Worm (Caenorhabditis elegans): ENCODE measurements around the gene ZK84.2.

The ZK84.2 gene

ce11 chrII:6043166-6043565, 29.0 kb downstream of the ZK84.2 start, which contains the start of gene R12C12.10:
Gene R12C12.10 (minus strand): TSS chrII:6043266.
- TF ChIP-seq sma-3 (GFP tag; optimal IDR thresholded peaks at IDR 0.05) (no peak), ZK546.5 (tag; optimal IDR thresholded peaks at IDR 0.05) (no peak)

ce11 chrII:6045048-6045447, 30.9 kb downstream of the ZK84.2 start, which contains the start of gene R12C12.5:
Gene R12C12.5 (minus strand): TSS chrII:6045148.
- TF ChIP-seq F13H6.1 (tag; optimal IDR thresholded peaks at IDR 0.05) (no peak), snpc-4 (tag; optimal IDR thresholded peaks at IDR 0.05) (no peak), Y55F3AM.14 (GFP tag; optimal IDR thresholded peaks at IDR 0.05) (no peak), gmeb-1 (tag; optimal IDR thresholded peaks at IDR 0.05) (no peak), nhr-25 (tag; optimal IDR thresholded peaks at IDR 0.05) (no peak), fos-1 (tag; optimal IDR thresholded peaks at IDR 0.05) (no peak), unc-39 (tag; optimal IDR thresholded peaks at IDR 0.05) (no peak), lin-13 (GFP tag; optimal IDR thresholded peaks at IDR 0.05) (no peak), ama-1 (optimal IDR thresholded peaks at IDR 0.05) (no peak), nhr-21 (tag; optimal IDR thresholded peaks at IDR 0.05) (no peak), ceh-82 (tag; optimal IDR thresholded peaks at IDR 0.05) (no peak), lin-39 (tag; optimal IDR thresholded peaks at IDR 0.05) (no peak)

ce11 chrII:6046023-6046631, 32.0 kb downstream of the ZK84.2 start:
- TF ChIP-seq lsy-2 (tag; optimal IDR thresholded peaks at IDR 0.05): peak in 1 of 2 experiments; percentile 26
- peak; percentile 45 for TF ChIP-seq blmp-1 (tag; optimal IDR thresholded peaks at IDR 0.05; ENCODE audit: insufficient read depth)
- TF ChIP-seq C34F6.9 (tag; optimal IDR thresholded peaks at IDR 0.05): peak; percentile 44
- TF ChIP-seq F13H6.1 (tag; optimal IDR thresholded peaks at IDR 0.05): peak; percentile 2
- TF ChIP-seq sem-4 (tag; optimal IDR thresholded peaks at IDR 0.05): peak; percentile 17
- TF ChIP-seq sma-9 (GFP tag; optimal IDR thresholded peaks at IDR 0.05): no peak
- no peak for TF ChIP-seq sma-9 (tag; optimal IDR thresholded peaks at IDR 0.05)
- peak; percentile 2 for TF ChIP-seq crh-2 (tag; optimal IDR thresholded peaks at IDR 0.05)
- no peak for TF ChIP-seq sma-3 (GFP tag; optimal IDR thresholded peaks at IDR 0.05)
- TF ChIP-seq mab-5 (tag; optimal IDR thresholded peaks at IDR 0.05): no peak
- peak; percentile 15 for TF ChIP-seq lin-13 (GFP tag; optimal IDR thresholded peaks at IDR 0.05)
- TF ChIP-seq ztf-11 (tag; optimal IDR thresholded peaks at IDR 0.05): no peak
- no peak for TF ChIP-seq aly-2 (tag; optimal IDR thresholded peaks at IDR 0.05)
- no peak for TF ChIP-seq elt-1 (tag; optimal IDR thresholded peaks at IDR 0.05)
- TF ChIP-seq lin-39 (tag; optimal IDR thresholded peaks at IDR 0.05): no peak
- no peak for TF ChIP-seq nhr-21 (tag; optimal IDR thresholded peaks at IDR 0.05)
- peak; percentile 60 for TF ChIP-seq nhr-25 (tag; optimal IDR thresholded peaks at IDR 0.05)
- no peak for TF ChIP-seq ztf-1 (GFP tag; conservative IDR thresholded peaks at IDR 0.05)
- peak; percentile 15 for TF ChIP-seq fos-1 (tag; optimal IDR thresholded peaks at IDR 0.05)
- peak; percentile 17 for TF ChIP-seq unc-55 (GFP tag; optimal IDR thresholded peaks at IDR 0.05)
- TF ChIP-seq snpc-4 (tag; optimal IDR thresholded peaks at IDR 0.05): no peak
- TF ChIP-seq nhr-6 (tag; optimal IDR thresholded peaks at IDR 0.05): no peak
- TF ChIP-seq gmeb-1 (tag; optimal IDR thresholded peaks at IDR 0.05): no peak
- TF ChIP-seq ZK546.5 (tag; optimal IDR thresholded peaks at IDR 0.05): no peak
- no peak for TF ChIP-seq zag-1 (tag; optimal IDR thresholded peaks at IDR 0.05)
- no peak for TF ChIP-seq unc-39 (tag; optimal IDR thresholded peaks at IDR 0.05)
- TF ChIP-seq peb-1 (tag; optimal IDR thresholded peaks at IDR 0.05): no peak

- TF ChIP-seq elt-1 (tag; optimal IDR thresholded peaks at IDR 0.05): no peak
- no peak for TF ChIP-seq nhr-23 (tag; optimal IDR thresholded peaks at IDR 0.05)
- peak; percentile 74 for TF ChIP-seq nhr-21 (tag; optimal IDR thresholded peaks at IDR 0.05)
- peak; percentile 89 for TF ChIP-seq unc-55 (GFP tag; optimal IDR thresholded peaks at IDR 0.05)
- TF ChIP-seq ama-1 (optimal IDR thresholded peaks at IDR 0.05): peak; percentile 64
- TF ChIP-seq unc-39 (tag; optimal IDR thresholded peaks at IDR 0.05): no peak
- TF ChIP-seq snpc-4 (tag; optimal IDR thresholded peaks at IDR 0.05): peak; percentile 53
- TF ChIP-seq ZK546.5 (tag; optimal IDR thresholded peaks at IDR 0.05): no peak
- peak; percentile 93 for TF ChIP-seq sma-9 (GFP tag; optimal IDR thresholded peaks at IDR 0.05)
- TF ChIP-seq sma-9 (tag; optimal IDR thresholded peaks at IDR 0.05): no peak
- peak; percentile 60 for TF ChIP-seq ztf-4 (tag; optimal IDR thresholded peaks at IDR 0.05)
- TF ChIP-seq ceh-82 (tag; optimal IDR thresholded peaks at IDR 0.05): no peak
- peak; percentile 71 for TF ChIP-seq egl-27 (tag; optimal IDR thresholded peaks at IDR 0.05)
- TF ChIP-seq gmeb-1 (tag; optimal IDR thresholded peaks at IDR 0.05): peak; percentile 89
- no peak for TF ChIP-seq peb-1 (tag; optimal IDR thresholded peaks at IDR 0.05)
- peak; percentile 70 for TF ChIP-seq sem-4 (tag; optimal IDR thresholded peaks at IDR 0.05)
- no peak for TF ChIP-seq ztf-11 (tag; optimal IDR thresholded peaks at IDR 0.05)
- peak; percentile 91 for TF ChIP-seq C34F6.9 (tag; optimal IDR thresholded peaks at IDR 0.05)
- TF ChIP-seq mbf-1 (tag; optimal IDR thresholded peaks at IDR 0.05): no peak
- peak; percentile 84 for TF ChIP-seq crh-2 (tag; optimal IDR thresholded peaks at IDR 0.05)
- TF ChIP-seq blmp-1 (tag; optimal IDR thresholded peaks at IDR 0.05; ENCODE audit: insufficient read depth): peak; percentile 27
- TF ChIP-seq nhr-129 (tag; optimal IDR thresholded peaks at IDR 0.05): peak; percentile 67
- TF ChIP-seq nhr-77 (tag; optimal IDR thresholded peaks at IDR 0.05): no peak
- peak; percentile 85 for TF ChIP-seq nhr-25 (tag; optimal IDR thresholded peaks at IDR 0.05)
- no peak for TF ChIP-seq skn-1 (tag; optimal IDR thresholded peaks at IDR 0.05)
- peak; percentile 83 for TF ChIP-seq F13H6.1 (tag; optimal IDR thresholded peaks at IDR 0.05)
- peak in 1 of 2 experiments; percentile 32 for TF ChIP-seq mdl-1 (tag; optimal IDR thresholded peaks at IDR 0.05)
- peak; percentile 50 for TF ChIP-seq nhr-10 (tag; optimal IDR thresholded peaks at IDR 0.05)
- no peak for TF ChIP-seq elt-3 (tag; optimal IDR thresholded peaks at IDR 0.05)
- no peak for TF ChIP-seq nhr-11 (tag; optimal IDR thresholded peaks at IDR 0.05)
- TF ChIP-seq zag-1 (tag; optimal IDR thresholded peaks at IDR 0.05): no peak
- peak; percentile 22 for TF ChIP-seq lin-11 (tag; optimal IDR thresholded peaks at IDR 0.05)
- TF ChIP-seq sma-3 (GFP tag; optimal IDR thresholded peaks at IDR 0.05): peak; percentile 76
- no peak for TF ChIP-seq aly-2 (tag; optimal IDR thresholded peaks at IDR 0.05)
Observed at ce11 chrII:6047639-6048159, 33.5 kb downstream of the ZK84.2 start, which contains the start of the genes R12C12.6 and ran-5. Gene R12C12.6 (minus strand): TSS chrII:6047867. Gene ran-5 (plus strand): TSS chrII:6048109.

Measured in whole organism, L2 larva.